Fruit fly (Drosophila melanogaster): ENCODE data around the gene kat-60L1.
A peak's percentile ranks its signal among the peaks of the same experiment; 100 is the strongest.

dm6 chr3R:5833948-5834504 is 52.5 kb downstream of the kat-60L1 start:
- TF ChIP-seq foxo (GFP tag; optimal IDR thresholded peaks at IDR 0.05) (peak in 1 of 2 experiments; percentile 82), dmrt93B (GFP tag; optimal IDR thresholded peaks at IDR 0.05) (peak; percentile 62), Abd-B (GFP tag; optimal IDR thresholded peaks at IDR 0.05) (no peak), CG32264 (GFP tag; optimal IDR thresholded peaks at IDR 0.05) (peak; percentile 58), tai (GFP tag; optimal IDR thresholded peaks at IDR 0.05) (peak; percentile 68), Dif (GFP tag; optimal IDR thresholded peaks at IDR 0.05; ENCODE audit: partially characterized antibody) (no peak)
